Worm (Caenorhabditis elegans): ENCODE measurements around the gene lys-1.
A peak's percentile ranks its signal among the peaks of the same experiment; 100 is the strongest.

The lys-1 gene

DNA sequence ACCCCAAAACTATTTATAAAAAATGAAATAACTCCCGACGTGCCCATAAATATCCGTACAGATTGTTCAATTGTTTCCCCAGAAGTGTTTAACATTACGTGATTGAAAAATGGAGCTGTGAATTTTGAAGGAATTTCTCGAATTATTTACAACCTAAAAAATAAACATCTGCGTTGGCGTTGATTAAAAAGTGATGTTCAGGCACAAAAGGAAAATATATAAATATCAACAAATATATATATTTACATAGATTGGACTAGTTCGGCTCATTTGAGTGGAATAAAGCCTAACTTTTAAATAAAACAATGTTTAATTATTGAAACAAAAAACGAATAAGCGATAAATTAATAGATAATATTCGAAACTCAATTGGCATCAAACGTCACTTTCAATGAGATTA is 17.2 kb upstream of the lys-1 start, which contains the start of gene sri-18:
Gene sri-18, minus strand, starts transcription at position 101 of the 400 bp plus-strand sequence.
- TF ChIP-seq unc-39 (tag; optimal IDR thresholded peaks at IDR 0.05) (no peak), php-3 (GFP tag; IDR thresholded peaks at IDR 0.05) (no peak)

DNA sequence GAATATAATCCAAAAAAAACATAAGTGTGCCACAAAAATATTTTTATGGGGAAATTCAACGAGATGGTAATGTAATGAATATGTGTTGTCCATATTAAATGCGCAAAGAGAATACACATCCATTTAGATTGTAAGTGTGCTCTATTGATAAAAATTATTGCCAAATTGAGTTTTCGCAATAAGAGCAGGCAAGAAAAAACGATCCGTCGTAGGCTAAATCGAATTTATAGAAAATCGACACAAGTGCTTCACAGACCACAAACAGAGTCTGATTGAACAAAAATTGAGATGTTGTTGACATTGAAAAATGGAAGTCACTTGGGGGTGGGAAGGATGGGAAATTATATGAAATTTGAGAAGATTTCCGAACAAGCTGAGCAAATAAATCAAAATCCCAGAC is 12.7 kb upstream of the lys-1 start:
- TF ChIP-seq nhr-76 (tag; optimal IDR thresholded peaks at IDR 0.05) (no peak), ctbp-1 (GFP tag; IDR thresholded peaks at IDR 0.05) (no peak), ces-1 (GFP tag; optimal IDR thresholded peaks at IDR 0.05) (peak; percentile 73), snpc-4 (tag; optimal IDR thresholded peaks at IDR 0.05) (no peak)

DNA sequence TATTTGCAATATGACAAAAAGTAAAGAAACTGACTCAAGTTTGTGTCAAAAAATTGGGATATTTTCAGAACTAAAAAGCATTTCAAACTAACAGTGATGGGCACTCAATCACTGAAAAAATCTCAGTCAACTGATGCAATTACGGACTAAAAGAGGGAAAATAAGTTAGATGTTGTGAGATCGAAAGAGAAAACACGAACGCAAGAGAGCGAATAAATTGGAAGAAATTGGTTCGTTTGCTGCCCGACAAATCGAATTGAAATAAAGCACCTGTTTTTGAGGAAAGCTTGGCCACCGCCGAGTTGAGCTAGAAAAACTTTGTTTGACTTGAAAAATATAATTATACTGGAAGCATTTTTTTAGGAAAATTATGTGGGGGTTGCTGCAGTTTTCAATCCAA is 11.7 kb upstream of the lys-1 start:
- TF ChIP-seq ama-1 (optimal IDR thresholded peaks at IDR 0.05) (no peak), ces-1 (GFP tag; optimal IDR thresholded peaks at IDR 0.05) (peak; percentile 54)

DNA sequence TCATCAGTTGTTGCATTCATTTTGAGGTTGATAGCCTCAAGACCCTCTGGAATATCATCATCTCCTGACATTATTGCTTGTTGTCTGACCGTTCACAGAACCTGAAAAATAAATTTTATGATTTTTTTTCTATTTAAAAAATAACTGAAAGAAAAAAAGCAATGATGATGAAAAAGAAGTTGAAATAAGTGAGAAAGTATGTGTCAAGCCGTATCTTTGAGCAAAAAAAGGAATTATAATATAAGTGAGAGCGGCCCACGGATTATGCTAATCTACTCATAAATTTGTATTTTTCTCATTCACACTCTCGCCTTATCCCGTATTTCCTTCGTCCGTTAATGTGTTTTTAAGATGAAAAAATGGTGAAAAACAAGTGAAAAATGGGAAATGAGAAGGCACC is 7.5 kb upstream of the lys-1 start, which contains the start of gene ric-4:
Gene ric-4, minus strand, starts transcription at position 101 of the 400 bp plus-strand sequence.
- TF ChIP-seq egl-27 (tag; optimal IDR thresholded peaks at IDR 0.05), result no peak

DNA sequence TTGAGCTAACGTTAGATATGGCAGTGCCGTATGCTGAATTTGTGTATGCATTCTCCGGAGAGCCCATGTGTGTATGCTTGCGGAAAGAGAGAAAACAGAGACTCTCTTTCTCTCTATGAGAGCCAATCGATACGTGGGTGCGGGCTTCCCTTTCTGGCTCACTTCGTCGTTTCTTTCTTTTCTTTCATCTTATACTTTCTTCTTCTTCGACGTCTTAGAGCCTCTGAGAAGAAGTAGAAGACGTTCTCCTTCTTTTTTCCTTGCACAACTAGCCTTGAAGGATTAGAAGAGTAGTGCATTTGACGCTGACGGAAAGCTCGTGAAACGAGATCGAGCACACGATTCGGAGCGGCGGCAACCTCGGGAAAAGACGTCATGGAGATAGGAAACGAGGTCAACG is 3.9 kb upstream of the lys-1 start:
- TF ChIP-seq set-16 (GFP tag; IDR thresholded peaks at IDR 0.05) (peak; percentile 7; the same call in 1 of the 2 replicates), lsy-2 (tag; optimal IDR thresholded peaks at IDR 0.05) (peak; percentile 44 to 50), unc-62 (GFP tag; optimal IDR thresholded peaks at IDR 0.05 in 1 of 2) (peak in 1 of 2 experiments; percentile 99), unc-62 (tag; optimal IDR thresholded peaks at IDR 0.05) (no peak), nhr-6 (tag; optimal IDR thresholded peaks at IDR 0.05) (no peak), lin-38 (GFP tag; IDR thresholded peaks at IDR 0.05) (no peak), hmg-1.1 (GFP tag; IDR thresholded peaks at IDR 0.05) (peak; percentile 76; the same call in 1 of the 2 replicates), mdl-1 (tag; optimal IDR thresholded peaks at IDR 0.05) (peak in 1 of 2 experiments; percentile 4), vab-7 (GFP tag; IDR thresholded peaks at IDR 0.05) (no peak), F37D6.2 (tag; optimal IDR thresholded peaks at IDR 0.05) (peak; percentile 64), fkh-10 (GFP tag; optimal IDR thresholded peaks at IDR 0.05) (peak; percentile 94), arid-1 (GFP tag; conservative IDR thresholded peaks at IDR 0.05) (no peak), rbr-2 (tag; optimal IDR thresholded peaks at IDR 0.05) (peak; percentile 49), F49E8.2 (tag; optimal IDR thresholded peaks at IDR 0.05; ENCODE audit: borderline replicate concordance) (no peak), dve-1 (tag; optimal IDR thresholded peaks at IDR 0.05; ENCODE audit: insufficient read depth) (peak; percentile 13), hlh-30 (tag; optimal IDR thresholded peaks at IDR 0.05; ENCODE audit: insufficient read depth) (peak; percentile 24), ztf-7 (tag; optimal IDR thresholded peaks at IDR 0.05) (no peak), tra-1 (GFP tag; IDR thresholded peaks at IDR 0.05) (no peak), aha-1 (tag) (peak; percentile 69), ctbp-1 (GFP tag; IDR thresholded peaks at IDR 0.05) (0 out of 2 replicates have a peak, but pooled peaks have one; percentile 8), ceh-28 (tag; optimal IDR thresholded peaks at IDR 0.05) (peak; percentile 62), mep-1 (tag; optimal IDR thresholded peaks at IDR 0.05) (peak; percentile 45), hif-1 (tag; optimal IDR thresholded peaks at IDR 0.05) (peak in 1 of 2 experiments; percentile 29)

DNA sequence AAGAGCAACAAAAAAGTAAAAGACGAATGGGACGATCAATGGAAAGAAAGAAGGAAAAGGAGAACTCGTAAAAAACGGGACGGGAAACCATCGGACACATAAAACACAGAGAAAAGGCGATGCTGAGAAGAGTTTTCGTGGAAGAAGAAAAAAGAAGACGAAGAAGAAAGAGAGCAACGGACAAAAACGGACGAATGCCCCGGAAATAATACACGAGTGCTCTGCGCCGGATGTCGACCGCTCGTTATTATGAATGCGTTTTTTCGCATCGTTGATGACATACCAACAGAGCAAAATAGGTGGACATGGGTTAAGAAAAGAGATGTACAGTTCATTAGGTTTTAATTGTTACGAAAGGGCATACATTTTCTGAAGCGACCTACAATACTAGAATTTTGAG is 2.1 kb upstream of the lys-1 start, which contains the start of gene Y22F5A.11:
Gene Y22F5A.11, minus strand, starts transcription at position 28 of the 400 bp plus-strand sequence.
- TF ChIP-seq mep-1 (tag; optimal IDR thresholded peaks at IDR 0.05), result peak; percentile 41
- peak; percentile 18 for TF ChIP-seq fkh-10 (GFP tag; optimal IDR thresholded peaks at IDR 0.05)
- TF ChIP-seq rbr-2 (tag; optimal IDR thresholded peaks at IDR 0.05), result peak; percentile 11
- peak; percentile 23; the same call in 1 of the 2 replicates for TF ChIP-seq hmg-1.1 (GFP tag; IDR thresholded peaks at IDR 0.05)
- no peak for TF ChIP-seq zag-1 (tag; optimal IDR thresholded peaks at IDR 0.05)
